Fruit fly (Drosophila melanogaster) whole organism, wandering third instar larva: ENCODE results near the gene Cypl.

Experiments
- Dfd ChIP-seq: fragments of >200 bp; optimal IDR thresholded peaks from 2 replicates; lab custom pipeline; 2017; ENCODE audit warnings: missing biosample characterization, missing genetic modification characterization
- br ChIP-seq: fragments of 200-800 bp; sonication (Bioruptor generic); optimal IDR thresholded peaks from 2 replicates; lab custom pipeline; 2016; ENCODE audit warnings: missing biosample characterization, missing genetic modification characterization
- dl ChIP-seq, 2 experiments: fragments of 175-275, 200-275 bp in 1 of 2; fragments of 200-275 bp in 1 of 2; sonication (Bioruptor generic); optimal IDR thresholded peaks; lab custom pipeline; 2018; ENCODE audit warnings: mild to moderate bottlenecking in 2 of 2, missing biosample characterization in 2 of 2, missing genetic modification characterization in 2 of 2, moderate library complexity in 2 of 2; ENCODE audit not compliant: partially characterized antibody in 2 of 2, insufficient read depth in 1 of 2
- h ChIP-seq: fragments of 200-800 bp; sonication (Bioruptor generic); optimal IDR thresholded peaks from 3 replicates; lab custom pipeline; 2016; ENCODE audit warnings: missing biosample characterization, mild to moderate bottlenecking, missing genetic modification characterization
- psq ChIP-seq: fragments of 200-800 bp; sonication (Bioruptor generic); optimal IDR thresholded peaks from 3 replicates; lab custom pipeline; 2017; ENCODE audit warnings: missing biosample characterization, mild to moderate bottlenecking, missing genetic modification characterization, moderate library complexity
- tai ChIP-seq: sonication (Bioruptor generic); optimal IDR thresholded peaks from 2 replicates; lab custom pipeline; 2016; ENCODE audit warnings: missing biosample characterization, missing genetic modification characterization

- TF ChIP-seq dl (GFP tag; optimal IDR thresholded peaks at IDR 0.05; lab: Kevin White, UChicago; ENCODE audit: insufficient read depth in 1 of 2, partially characterized antibody in 2 of 2) (no peak), psq (GFP tag; lab: Kevin White, UChicago) (peak; percentile 31), br (peak; percentile 52), h (GFP tag; lab: Kevin White, UChicago) (peak; percentile 51), Dfd (GFP tag; lab: Kevin White, UChicago) (no peak), tai (GFP tag; lab: Kevin White, UChicago) (no peak)
Measured at dm6 chr3L:557294-557693, 14.6 kb upstream of the Cypl start.
